Worm (Caenorhabditis elegans): ENCODE results near the gene C47E8.4.

The C47E8.4 gene

ce11 chrV:14656970-14657369, 28.3 kb downstream of the C47E8.4 start:
- TF ChIP-seq ztf-11 (tag; optimal IDR thresholded peaks at IDR 0.05) (no peak), mml-1 (tag; optimal IDR thresholded peaks at IDR 0.05) (no peak), fkh-2 (tag; optimal IDR thresholded peaks at IDR 0.05) (no peak), nhr-237 (tag; optimal IDR thresholded peaks at IDR 0.05) (no peak), nhr-25 (tag; optimal IDR thresholded peaks at IDR 0.05) (no peak), nhr-28 (tag; optimal IDR thresholded peaks at IDR 0.05) (no peak), jun-1 (tag; optimal IDR thresholded peaks at IDR 0.05) (no peak)

ce11 chrV:14655689-14656088, 29.6 kb downstream of the C47E8.4 start:
- TF ChIP-seq mdl-1 (tag; optimal IDR thresholded peaks at IDR 0.05) (no peak), egl-5 (tag; optimal IDR thresholded peaks at IDR 0.05) (no peak), nhr-67 (tag; optimal IDR thresholded peaks at IDR 0.05) (no peak), ceh-16 (tag; optimal IDR thresholded peaks at IDR 0.05) (no peak), unc-39 (tag; optimal IDR thresholded peaks at IDR 0.05) (no peak), nhr-28 (tag; optimal IDR thresholded peaks at IDR 0.05) (no peak), elt-2 (tag; optimal IDR thresholded peaks at IDR 0.05) (no peak), nhr-12 (tag; optimal IDR thresholded peaks at IDR 0.05) (no peak), ceh-9 (tag; optimal IDR thresholded peaks at IDR 0.05) (no peak), ZK546.5 (tag; optimal IDR thresholded peaks at IDR 0.05) (no peak), nhr-237 (tag; optimal IDR thresholded peaks at IDR 0.05) (no peak), fos-1 (tag; optimal IDR thresholded peaks at IDR 0.05) (no peak), tbx-2 (tag; optimal IDR thresholded peaks at IDR 0.05) (no peak), lsy-12 (tag; optimal IDR thresholded peaks at IDR 0.05) (no peak), mml-1 (tag; optimal IDR thresholded peaks at IDR 0.05) (no peak), skn-1 (tag; optimal IDR thresholded peaks at IDR 0.05) (no peak), elt-3 (tag; optimal IDR thresholded peaks at IDR 0.05) (no peak), aly-2 (tag; optimal IDR thresholded peaks at IDR 0.05) (no peak)

ce11 chrV:14650631-14651030, 34.7 kb downstream of the C47E8.4 start:
- TF ChIP-seq egl-27 (tag; optimal IDR thresholded peaks at IDR 0.05): no peak
- TF ChIP-seq ceh-82 (tag; optimal IDR thresholded peaks at IDR 0.05): no peak
- no peak for TF ChIP-seq ceh-16 (tag; optimal IDR thresholded peaks at IDR 0.05)
- no peak for TF ChIP-seq ztf-4 (tag; optimal IDR thresholded peaks at IDR 0.05)
- no peak for TF ChIP-seq nhr-23 (tag; optimal IDR thresholded peaks at IDR 0.05)
- no peak for TF ChIP-seq ZK546.5 (tag; optimal IDR thresholded peaks at IDR 0.05)

ce11 chrV:14649929-14650328, 35.4 kb downstream of the C47E8.4 start:
- TF ChIP-seq ceh-82 (tag; optimal IDR thresholded peaks at IDR 0.05) (no peak), elt-1 (tag; optimal IDR thresholded peaks at IDR 0.05) (no peak), hmg-11 (tag; optimal IDR thresholded peaks at IDR 0.05) (no peak), unc-62 (GFP tag; optimal IDR thresholded peaks at IDR 0.05) (no peak), nhr-11 (tag; optimal IDR thresholded peaks at IDR 0.05) (no peak), eor-1 (tag; optimal IDR thresholded peaks at IDR 0.05) (no peak), nfya-1 (tag; optimal IDR thresholded peaks at IDR 0.05; ENCODE audit: insufficient read depth) (peak; percentile 6), ama-1 (optimal IDR thresholded peaks at IDR 0.05) (no peak), fkh-10 (GFP tag; optimal IDR thresholded peaks at IDR 0.05) (peak; percentile 12), jun-1 (tag; optimal IDR thresholded peaks at IDR 0.05) (no peak), skn-1 (tag; optimal IDR thresholded peaks at IDR 0.05) (peak; percentile 17), mml-1 (tag; optimal IDR thresholded peaks at IDR 0.05) (no peak), R02D3.7 (tag; optimal IDR thresholded peaks at IDR 0.05) (no peak), egl-5 (tag; optimal IDR thresholded peaks at IDR 0.05) (peak; percentile 39), lin-15B (tag; optimal IDR thresholded peaks at IDR 0.05) (no peak), lsy-12 (tag; optimal IDR thresholded peaks at IDR 0.05) (no peak)

- TF ChIP-seq nhr-23 (tag; optimal IDR thresholded peaks at IDR 0.05): no peak
- TF ChIP-seq skn-1 (tag; optimal IDR thresholded peaks at IDR 0.05): no peak
- no peak for TF ChIP-seq lin-39 (tag; optimal IDR thresholded peaks at IDR 0.05)
- no peak for TF ChIP-seq ztf-11 (tag; optimal IDR thresholded peaks at IDR 0.05)
- TF ChIP-seq lsy-12 (tag; optimal IDR thresholded peaks at IDR 0.05): no peak
- no peak for TF ChIP-seq mdl-1 (tag; optimal IDR thresholded peaks at IDR 0.05)
- TF ChIP-seq fkh-10 (GFP tag; optimal IDR thresholded peaks at IDR 0.05): peak; percentile 80
These were observed 36.5 kb downstream of the C47E8.4 start for ce11 chrV:14648825-14649224.
